Worm (Caenorhabditis elegans): ENCODE data around the gene srh-245.

- no peak for TF ChIP-seq snpc-4 (tag; optimal IDR thresholded peaks at IDR 0.05)
- no peak for TF ChIP-seq R02D3.7 (tag; optimal IDR thresholded peaks at IDR 0.05)
- no peak for TF ChIP-seq dpl-1 (GFP tag; optimal IDR thresholded peaks at IDR 0.05)
- no peak for TF ChIP-seq fos-1 (tag; optimal IDR thresholded peaks at IDR 0.05)
- TF ChIP-seq ZK546.5 (tag; optimal IDR thresholded peaks at IDR 0.05): no peak
- no peak for TF ChIP-seq vab-7 (GFP tag; IDR thresholded peaks at IDR 0.05)
Observed at ce11 chrV:679663-680062, 23.9 kb upstream of the srh-245 start, which contains the start of gene srx-22.

All from whole organism, L4 larva.